Fruit fly (Drosophila melanogaster): Measurements from ENCODE around the gene Sfp84E.

The Sfp84E gene

DNA sequence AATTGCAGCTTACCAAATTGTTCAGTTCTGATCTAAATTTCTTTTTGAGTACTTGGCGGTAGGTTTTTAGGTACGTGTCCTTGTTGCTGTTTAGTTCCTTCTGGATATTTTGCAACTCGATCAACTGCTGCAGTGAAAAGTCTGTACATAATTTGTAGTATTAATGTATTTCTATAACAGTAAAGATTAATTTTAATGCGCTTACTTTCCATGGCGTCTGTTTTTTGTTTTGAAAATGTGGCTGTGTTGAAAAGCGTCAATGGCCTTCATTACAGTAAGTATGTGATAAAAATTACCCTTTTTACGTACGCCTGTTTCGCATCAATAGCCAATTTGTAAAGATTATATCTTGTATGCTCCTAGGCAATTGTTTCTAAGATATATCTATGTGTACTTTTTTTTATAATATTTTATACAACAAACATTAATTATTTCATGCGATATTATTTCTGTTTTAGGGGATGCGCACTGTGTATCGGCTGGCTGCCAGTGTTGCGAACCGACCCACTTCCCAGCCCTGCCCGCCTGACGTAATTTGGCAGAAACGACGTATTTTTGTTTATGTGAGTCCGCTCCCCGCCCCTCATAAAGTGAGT lies 21.1 kb upstream of the Sfp84E start, which contains the start of the genes Kmn2 and CG2698 (continued):
- TF ChIP-seq CG8359 (GFP tag; optimal IDR thresholded peaks at IDR 0.05; ENCODE audit: borderline replicate concordance) (peak; percentile 67), CG16815 (GFP tag; optimal IDR thresholded peaks at IDR 0.05) (peak; percentile 96), gsb-n (tag; optimal IDR thresholded peaks at IDR 0.05) (peak; percentile 94), ssp (GFP tag; IDR thresholded peaks at IDR 0.05) (peak; percentile 94), D19A (tag; optimal IDR thresholded peaks at IDR 0.05) (peak; percentile 90), CG17802 (tag; optimal IDR thresholded peaks at IDR 0.05) (peak; percentile 73), CG8944 (GFP tag; optimal IDR thresholded peaks at IDR 0.05) (peak; percentile 83), Ada2b (GFP tag; IDR thresholded peaks at IDR 0.05) (peak; percentile 96), lab (GFP tag; optimal IDR thresholded peaks at IDR 0.05) (peak; percentile 97), Hsf (GFP tag; optimal IDR thresholded peaks at IDR 0.05) (peak; percentile 92), sr (GFP tag; IDR thresholded peaks at IDR 0.05) (peak; percentile 75; the same call in 2 of the 3 replicates), crc (GFP tag; optimal IDR thresholded peaks at IDR 0.05) (peak; percentile 56), E2f2 (GFP tag; IDR thresholded peaks at IDR 0.05) (peak; percentile 92), CG1792 (GFP tag; optimal IDR thresholded peaks at IDR 0.05) (peak; percentile 71), MESR4 (GFP tag; optimal IDR thresholded peaks at IDR 0.05) (no peak), CG2120 (GFP tag; optimal IDR thresholded peaks at IDR 0.05) (peak; percentile 95), ap (GFP tag; IDR thresholded peaks at IDR 0.05) (peak; percentile 96), Stat92E (GFP tag; optimal IDR thresholded peaks at IDR 0.05) (peak in 1 of 3 experiments; percentile 60), CkIIα-i1 (GFP tag; IDR thresholded peaks at IDR 0.05) (peak; percentile 86), Gsc (GFP tag; IDR thresholded peaks at IDR 0.05) (peak; percentile 96), gfzf (GFP tag; optimal IDR thresholded peaks at IDR 0.05) (no peak), HmgZ (tag; optimal IDR thresholded peaks at IDR 0.05) (peak; percentile 96), her (GFP tag; optimal IDR thresholded peaks at IDR 0.05) (peak; percentile 10), tna (GFP tag; IDR thresholded peaks at IDR 0.05; ENCODE audit: partially characterized antibody) (no peak; the same call in 1 of the 2 replicates), salm (tag; optimal IDR thresholded peaks at IDR 0.05) (peak; percentile 90), eyg (GFP tag; optimal IDR thresholded peaks at IDR 0.05) (peak; percentile 10), Med (GFP tag) (peak; percentile 97), Sox102F (GFP tag; optimal IDR thresholded peaks at IDR 0.05) (peak; percentile 94), ab (GFP tag; optimal IDR thresholded peaks at IDR 0.05) (peak; percentile 69), inv (GFP tag; IDR thresholded peaks at IDR 0.05; ENCODE audit: partially characterized antibody) (peak; percentile 42; the same call in 1 of the 2 replicates), chm (GFP tag; IDR thresholded peaks at IDR 0.05) (peak; percentile 98), wek (GFP tag; optimal IDR thresholded peaks at IDR 0.05) (peak; percentile 44), bcd (GFP tag; optimal IDR thresholded peaks at IDR 0.05) (peak; percentile 96), CG4360 (GFP tag; IDR thresholded peaks at IDR 0.05) (peak; percentile 83), Xrp1 (GFP tag; IDR thresholded peaks at IDR 0.05) (peak; percentile 99), CG30020 (tag; optimal IDR thresholded peaks at IDR 0.05) (peak; percentile 79), ham (GFP tag; IDR thresholded peaks at IDR 0.05) (peak; percentile 92), CG31441 (GFP tag; IDR thresholded peaks at IDR 0.05) (peak; percentile 97), bigmax (GFP tag; optimal IDR thresholded peaks at IDR 0.05) (no peak), Oaz (GFP tag; IDR thresholded peaks at IDR 0.05) (peak; percentile 94), Vsx1 (GFP tag; optimal IDR thresholded peaks at IDR 0.05) (peak; percentile 81), nerfin-2 (GFP tag; IDR thresholded peaks at IDR 0.05; ENCODE audit: partially characterized antibody) (peak; percentile 56), ash1 (GFP tag; optimal IDR thresholded peaks at IDR 0.05) (peak; percentile 20), jigr1 (GFP tag; IDR thresholded peaks at IDR 0.05) (peak; percentile 96), Sry-β (GFP tag; optimal IDR thresholded peaks at IDR 0.05) (peak; percentile 40), Usf (GFP tag; optimal IDR thresholded peaks at IDR 0.05) (peak; percentile 91), vvl (GFP tag; IDR thresholded peaks at IDR 0.05) (peak; percentile 99), CG6175 (GFP tag; IDR thresholded peaks at IDR 0.05) (peak; percentile 92), Bteb2 (GFP tag; optimal IDR thresholded peaks at IDR 0.05) (peak; percentile 74), Doc2 (GFP tag; IDR thresholded peaks at IDR 0.05) (peak; percentile 92)
